Fruit fly (Drosophila melanogaster): ENCODE measurements around the gene CG17572.

The CG17572 gene

dm6 chr2L:19104383-19104782 is 30.4 kb upstream of the CG17572 start:
- TF ChIP-seq Myc (optimal IDR thresholded peaks at IDR 0.05) = no peak

dm6 chr2L:19103176-19103921 is 29.4 kb upstream of the CG17572 start:
- TF ChIP-seq Sin3A (optimal IDR thresholded peaks at IDR 0.05) (no peak), h (optimal IDR thresholded peaks at IDR 0.05) (no peak), insv (optimal IDR thresholded peaks at IDR 0.05) (no peak), ttk (optimal IDR thresholded peaks at IDR 0.05) (no peak), Myc (optimal IDR thresholded peaks at IDR 0.05) (no peak), psq (optimal IDR thresholded peaks at IDR 0.05) (no peak)

- TF ChIP-seq insv (optimal IDR thresholded peaks at IDR 0.05) (no peak), h (optimal IDR thresholded peaks at IDR 0.05) (no peak), Myc (optimal IDR thresholded peaks at IDR 0.05) (no peak), Sin3A (optimal IDR thresholded peaks at IDR 0.05) (no peak), ttk (optimal IDR thresholded peaks at IDR 0.05) (no peak), psq (optimal IDR thresholded peaks at IDR 0.05) (no peak)
Observed at dm6 chr2L:19101744-19102143, 27.8 kb upstream of the CG17572 start, which contains the start of the genes CG17344 and CG43731. Gene CG17344, plus strand, starts transcription at chr2L:19102044. Gene CG43731, plus strand, starts transcription at chr2L:19102044.

- TF ChIP-seq ttk (optimal IDR thresholded peaks at IDR 0.05) (no peak), h (optimal IDR thresholded peaks at IDR 0.05) (no peak), Myc (optimal IDR thresholded peaks at IDR 0.05) (no peak), Sin3A (optimal IDR thresholded peaks at IDR 0.05) (no peak), psq (optimal IDR thresholded peaks at IDR 0.05) (no peak), insv (optimal IDR thresholded peaks at IDR 0.05) (no peak)
Observed at dm6 chr2L:19098668-19099067, 24.7 kb upstream of the CG17572 start.

dm6 chr2L:19097374-19097773 is 23.4 kb upstream of the CG17572 start:
- no peak for TF ChIP-seq ttk (optimal IDR thresholded peaks at IDR 0.05)
- TF ChIP-seq insv (optimal IDR thresholded peaks at IDR 0.05) = no peak
- TF ChIP-seq Sin3A (optimal IDR thresholded peaks at IDR 0.05) = no peak
- no peak for TF ChIP-seq h (optimal IDR thresholded peaks at IDR 0.05)
- TF ChIP-seq Myc (optimal IDR thresholded peaks at IDR 0.05) = no peak
- TF ChIP-seq psq (optimal IDR thresholded peaks at IDR 0.05) = no peak

- TF ChIP-seq insv (optimal IDR thresholded peaks at IDR 0.05) (no peak), ttk (optimal IDR thresholded peaks at IDR 0.05) (no peak), psq (optimal IDR thresholded peaks at IDR 0.05) (no peak), Myc (optimal IDR thresholded peaks at IDR 0.05) (no peak), Sin3A (optimal IDR thresholded peaks at IDR 0.05) (no peak), h (optimal IDR thresholded peaks at IDR 0.05) (no peak)
Observed at dm6 chr2L:19096361-19096760, 22.4 kb upstream of the CG17572 start.

- TF ChIP-seq insv (optimal IDR thresholded peaks at IDR 0.05) = no peak
- no peak for TF ChIP-seq ttk (optimal IDR thresholded peaks at IDR 0.05)
- TF ChIP-seq psq (optimal IDR thresholded peaks at IDR 0.05) = no peak
- TF ChIP-seq h (optimal IDR thresholded peaks at IDR 0.05) = no peak
- TF ChIP-seq Sin3A (optimal IDR thresholded peaks at IDR 0.05) = no peak
- TF ChIP-seq Myc (optimal IDR thresholded peaks at IDR 0.05) = no peak
Observed at dm6 chr2L:19093868-19094267, 19.9 kb upstream of the CG17572 start.

dm6 chr2L:19089385-19089784 is 15.4 kb upstream of the CG17572 start:
- TF ChIP-seq Myc (optimal IDR thresholded peaks at IDR 0.05) (no peak), psq (optimal IDR thresholded peaks at IDR 0.05) (no peak), ttk (optimal IDR thresholded peaks at IDR 0.05) (no peak), Sin3A (optimal IDR thresholded peaks at IDR 0.05) (no peak), h (optimal IDR thresholded peaks at IDR 0.05) (no peak), insv (optimal IDR thresholded peaks at IDR 0.05) (no peak)

- TF ChIP-seq h (optimal IDR thresholded peaks at IDR 0.05) (no peak), ttk (optimal IDR thresholded peaks at IDR 0.05) (no peak), insv (optimal IDR thresholded peaks at IDR 0.05) (no peak), Sin3A (optimal IDR thresholded peaks at IDR 0.05) (no peak), psq (optimal IDR thresholded peaks at IDR 0.05) (no peak), Myc (optimal IDR thresholded peaks at IDR 0.05) (no peak)
Observed at dm6 chr2L:19088895-19089294, 14.9 kb upstream of the CG17572 start.

- TF ChIP-seq h (optimal IDR thresholded peaks at IDR 0.05) (no peak), ttk (optimal IDR thresholded peaks at IDR 0.05) (no peak), Sin3A (optimal IDR thresholded peaks at IDR 0.05) (no peak), psq (optimal IDR thresholded peaks at IDR 0.05) (no peak), Myc (optimal IDR thresholded peaks at IDR 0.05) (no peak), insv (optimal IDR thresholded peaks at IDR 0.05) (no peak)
Observed at dm6 chr2L:19083320-19083764, 9.4 kb upstream of the CG17572 start.

- TF ChIP-seq h (optimal IDR thresholded peaks at IDR 0.05) (no peak), insv (optimal IDR thresholded peaks at IDR 0.05) (no peak), Sin3A (optimal IDR thresholded peaks at IDR 0.05) (no peak), psq (optimal IDR thresholded peaks at IDR 0.05) (no peak), Myc (optimal IDR thresholded peaks at IDR 0.05) (no peak), ttk (optimal IDR thresholded peaks at IDR 0.05) (no peak)
Observed at dm6 chr2L:19079742-19080141, 5.8 kb upstream of the CG17572 start.

- TF ChIP-seq insv (optimal IDR thresholded peaks at IDR 0.05) = no peak
- TF ChIP-seq ttk (optimal IDR thresholded peaks at IDR 0.05) = no peak
- no peak for TF ChIP-seq Myc (optimal IDR thresholded peaks at IDR 0.05)
- no peak for TF ChIP-seq Sin3A (optimal IDR thresholded peaks at IDR 0.05)
- TF ChIP-seq h (optimal IDR thresholded peaks at IDR 0.05) = no peak
- TF ChIP-seq psq (optimal IDR thresholded peaks at IDR 0.05) = no peak
Observed at dm6 chr2L:19078928-19079327, 5.0 kb upstream of the CG17572 start, which contains the start of gene CG10700. Gene CG10700, minus strand, starts transcription at chr2L:19079028.

- TF ChIP-seq Myc (optimal IDR thresholded peaks at IDR 0.05) = no peak
- TF ChIP-seq psq (optimal IDR thresholded peaks at IDR 0.05) = no peak
- no peak for TF ChIP-seq h (optimal IDR thresholded peaks at IDR 0.05)
- TF ChIP-seq ttk (optimal IDR thresholded peaks at IDR 0.05) = no peak
- TF ChIP-seq Sin3A (optimal IDR thresholded peaks at IDR 0.05) = no peak
- no peak for TF ChIP-seq insv (optimal IDR thresholded peaks at IDR 0.05)
Observed at dm6 chr2L:19071713-19072112, 2.2 kb downstream of the CG17572 start.

Data from Kc167 (cell line).